Worm (Caenorhabditis elegans) whole organism, late embryonic: ENCODE data around the gene K12H6.10.

ENCODE experiments used
- C38D4.7 ChIP-seq: fragments of 200-800 bp; sonication (Bioruptor generic); optimal IDR thresholded peaks from 2 replicates; lab custom pipeline; 2018; ENCODE audit warnings: mild to moderate bottlenecking, missing genetic modification characterization, moderate library complexity, missing compliant biosample characterization
- T23F11.4 ChIP-seq: fragments of 200-800 bp; sonication (Bioruptor generic); optimal IDR thresholded peaks from 2 replicates; lab custom pipeline; 2018; ENCODE audit warnings: mild to moderate bottlenecking, missing genetic modification characterization, missing compliant biosample characterization
- Y22D7AL.16 ChIP-seq: sonication (generic microtip); optimal IDR thresholded peaks from 2 replicates; lab custom pipeline; 2016; ENCODE audit warnings: missing genetic modification characterization, missing compliant biosample characterization
- ceh-14 ChIP-seq: sonication (generic microtip); optimal IDR thresholded peaks from 2 replicates; lab custom pipeline; 2016; ENCODE audit warnings: missing genotype, missing genetic modification characterization, missing compliant biosample characterization
- ceh-18 ChIP-seq: sonication (generic microtip); optimal IDR thresholded peaks from 2 replicates; lab custom pipeline; 2016; ENCODE audit warnings: missing genetic modification characterization, missing compliant biosample characterization
- ceh-19 ChIP-seq: fragments of 200-800 bp; sonication (Bioruptor generic); optimal IDR thresholded peaks from 2 replicates; lab custom pipeline; 2018; ENCODE audit warnings: mild to moderate bottlenecking, missing genetic modification characterization, missing compliant biosample characterization
- ceh-22 ChIP-seq: sonication (generic microtip); optimal IDR thresholded peaks from 2 replicates; lab custom pipeline; 2017; ENCODE audit warnings: missing biosample characterization, missing genetic modification characterization
- ceh-31 ChIP-seq: sonication (generic microtip); optimal IDR thresholded peaks from 2 replicates; lab custom pipeline; 2016; ENCODE audit warnings: missing genetic modification characterization, missing compliant biosample characterization
- ceh-34 ChIP-seq: sonication (generic microtip); optimal IDR thresholded peaks from 2 replicates; lab custom pipeline; 2016; ENCODE audit warnings: mild to moderate bottlenecking, missing genetic modification characterization, missing compliant biosample characterization
- ceh-48 ChIP-seq: sonication (generic microtip); optimal IDR thresholded peaks from 2 replicates; lab custom pipeline; 2016; ENCODE audit warnings: missing genetic modification characterization, inconsistent platforms, missing compliant biosample characterization
- ceh-6 ChIP-seq: fragments of 200-800 bp; sonication (Bioruptor generic); optimal IDR thresholded peaks from 2 replicates; lab custom pipeline; 2018; ENCODE audit warnings: mild to moderate bottlenecking, missing genetic modification characterization, missing compliant biosample characterization
- ceh-9 ChIP-seq: sonication (generic microtip); optimal IDR thresholded peaks from 2 replicates; lab custom pipeline; 2016; ENCODE audit warnings: mild to moderate bottlenecking, missing genetic modification characterization, inconsistent platforms, missing compliant biosample characterization
- che-1 ChIP-seq: sonication (generic microtip); optimal IDR thresholded peaks from 2 replicates; lab custom pipeline; 2016; ENCODE audit warnings: mild to moderate bottlenecking, missing genetic modification characterization, missing compliant biosample characterization
- dmd-4 ChIP-seq: sonication (generic microtip); optimal IDR thresholded peaks from 2 replicates; lab custom pipeline; 2016; ENCODE audit warnings: borderline replicate concordance, missing genetic modification characterization, missing compliant biosample characterization
- dve-1 ChIP-seq: sonication (generic microtip); optimal IDR thresholded peaks from 2 replicates; lab custom pipeline; 2017; ENCODE audit warnings: antibody characterized with exemption, mild to moderate bottlenecking, missing genetic modification characterization, missing compliant biosample characterization
- elt-2 ChIP-seq: sonication (generic microtip); optimal IDR thresholded peaks from 2 replicates; lab custom pipeline; 2016; ENCODE audit warnings: missing genetic modification reagents, missing genetic modification characterization, missing compliant biosample characterization
- ets-4 ChIP-seq: sonication (generic microtip); optimal IDR thresholded peaks from 2 replicates; lab custom pipeline; 2016; ENCODE audit warnings: missing genetic modification characterization, missing compliant biosample characterization
- fax-1 ChIP-seq: sonication (generic microtip); optimal IDR thresholded peaks from 2 replicates; lab custom pipeline; 2016; ENCODE audit warnings: missing genotype, missing genetic modification characterization, missing compliant biosample characterization
- fkh-10 ChIP-seq: fragments of 150-350 bp; optimal IDR thresholded peaks from 2 replicates; lab custom pipeline; 2014; ENCODE audit warnings: missing biosample characterization, missing genetic modification reagents, missing genetic modification characterization
- fkh-6 ChIP-seq: sonication (generic microtip); optimal IDR thresholded peaks from 2 replicates; lab custom pipeline; 2016; ENCODE audit warnings: missing genetic modification characterization, missing compliant biosample characterization
- hlh-15 ChIP-seq: sonication (generic microtip); optimal IDR thresholded peaks from 2 replicates; lab custom pipeline; 2016; ENCODE audit warnings: missing genetic modification characterization, missing compliant biosample characterization
- hlh-6 ChIP-seq: sonication (generic microtip); optimal IDR thresholded peaks from 2 replicates; lab custom pipeline; 2016; ENCODE audit warnings: missing genotype, missing genetic modification characterization, missing compliant biosample characterization
- hlh-8 ChIP-seq: sonication (generic microtip); optimal IDR thresholded peaks from 2 replicates; lab custom pipeline; 2016; ENCODE audit warnings: missing genotype, missing genetic modification characterization, missing compliant biosample characterization
- madf-2 ChIP-seq: sonication (generic microtip); optimal IDR thresholded peaks from 2 replicates; lab custom pipeline; 2017; ENCODE audit warnings: missing genetic modification characterization, missing compliant biosample characterization
- nfya-1 ChIP-seq: sonication (generic microtip); optimal IDR thresholded peaks from 2 replicates; lab custom pipeline; 2017; ENCODE audit warnings: missing genetic modification characterization, mild to moderate bottlenecking, missing compliant biosample characterization, antibody characterized with exemption, moderate library complexity
- nhr-232 ChIP-seq: sonication (generic microtip); optimal IDR thresholded peaks from 2 replicates; lab custom pipeline; 2016; ENCODE audit warnings: missing genetic modification characterization, missing compliant biosample characterization
- npax-4 ChIP-seq: sonication (generic microtip); optimal IDR thresholded peaks from 2 replicates; lab custom pipeline; 2016; ENCODE audit warnings: missing genetic modification characterization, missing compliant biosample characterization
- odd-2 ChIP-seq: sonication (generic microtip); optimal IDR thresholded peaks from 2 replicates; lab custom pipeline; 2017; ENCODE audit warnings: antibody characterized with exemption, mild to moderate bottlenecking, missing genetic modification characterization, missing compliant biosample characterization
- pag-3 ChIP-seq: sonication (generic microtip); optimal IDR thresholded peaks from 2 replicates; lab custom pipeline; 2016; ENCODE audit warnings: missing compliant biosample characterization, missing genetic modification characterization, borderline replicate concordance
- pat-9 ChIP-seq: fragments of 200-800 bp; sonication (Bioruptor generic); optimal IDR thresholded peaks from 2 replicates; lab custom pipeline; 2018; ENCODE audit warnings: mild to moderate bottlenecking, missing genetic modification characterization, moderate library complexity, missing compliant biosample characterization
- pax-1 ChIP-seq: fragments of 150-350 bp; optimal IDR thresholded peaks from 2 replicates; lab custom pipeline; 2014; ENCODE audit warnings: missing biosample characterization, missing genetic modification characterization
- pha-2 ChIP-seq: sonication (generic microtip); optimal IDR thresholded peaks from 2 replicates; lab custom pipeline; 2017; ENCODE audit warnings: mild to moderate bottlenecking, missing genetic modification characterization, missing compliant biosample characterization
- pqm-1 ChIP-seq: sonication (generic microtip); optimal IDR thresholded peaks from 2 replicates; lab custom pipeline; 2016; ENCODE audit warnings: missing genetic modification characterization, missing compliant biosample characterization
- pros-1 ChIP-seq: fragments of 150-350 bp; optimal IDR thresholded peaks from 2 replicates; lab custom pipeline; 2014; ENCODE audit warnings: missing biosample characterization, missing genetic modification reagents, missing genetic modification characterization
- rnt-1 ChIP-seq: sonication (generic microtip); optimal IDR thresholded peaks from 2 replicates; lab custom pipeline; 2016; ENCODE audit warnings: missing genetic modification characterization, missing compliant biosample characterization
- sdc-2 ChIP-seq: sonication (generic microtip); optimal IDR thresholded peaks from 2 replicates; lab custom pipeline; 2016; ENCODE audit warnings: missing genotype, missing genetic modification characterization, missing compliant biosample characterization
- syd-9 ChIP-seq: sonication (generic microtip); optimal IDR thresholded peaks from 2 replicates; lab custom pipeline; 2016; ENCODE audit warnings: mild to moderate bottlenecking, missing genetic modification characterization, moderate library complexity, missing compliant biosample characterization
- tbx-2 ChIP-seq: sonication (generic microtip); optimal IDR thresholded peaks from 2 replicates; lab custom pipeline; 2016; ENCODE audit warnings: missing genetic modification characterization, missing compliant biosample characterization
- unc-3 ChIP-seq, 2 experiments: fragments of 200-800 bp in 1 of 2; sonication (Bioruptor generic) in 1 of 2; sonication (generic microtip) in 1 of 2; conservative IDR thresholded peaks in 1 of 2; optimal IDR thresholded peaks in 1 of 2; 2 replicates each; pipeline versions ENCODE4 v1.3.6 to Lab custom; 2016 to 2022; ENCODE audit warnings: missing compliant biosample characterization in 2 of 2, missing genetic modification characterization in 2 of 2, missing genetic modification reagents in 1 of 2
- unc-42 ChIP-seq: sonication (generic microtip); optimal IDR thresholded peaks from 2 replicates; lab custom pipeline; 2016; ENCODE audit warnings: missing genotype, missing genetic modification characterization, missing compliant biosample characterization
- unc-55 ChIP-seq: sonication (generic microtip); optimal IDR thresholded peaks from 2 replicates; lab custom pipeline; 2017; ENCODE audit warnings: missing biosample characterization, missing genetic modification reagents, missing genetic modification characterization
- ztf-16 ChIP-seq: sonication (generic microtip); optimal IDR thresholded peaks from 2 replicates; lab custom pipeline; 2017; ENCODE audit warnings: missing genetic modification characterization, missing compliant biosample characterization

Gene K12H6.10

ce11 chrII:2815444-2815843, 7.2 kb upstream of the K12H6.10 start, which contains the start of gene K12H6.2:
Gene K12H6.2, minus strand, starts transcription at chrII:2815544.
- TF ChIP-seq ceh-31 (tag; lab: Kevin White, UChicago) (no peak), ceh-14 (tag; lab: Kevin White, UChicago) (no peak), hlh-8 (tag; lab: Kevin White, UChicago) (no peak), ceh-48 (tag; lab: Kevin White, UChicago) (no peak), pros-1 (tag; lab: Kevin White, UChicago) (no peak), tbx-2 (no peak), unc-55 (GFP tag; lab: Kevin White, UChicago) (no peak), pha-2 (tag; lab: Kevin White, UChicago) (no peak), sdc-2 (tag; lab: Kevin White, UChicago) (no peak)

- no peak for TF ChIP-seq sdc-2 (tag; lab: Kevin White, UChicago)
- no peak for TF ChIP-seq ceh-6 (GFP tag; lab: Kevin White, UChicago)
- no peak for TF ChIP-seq syd-9 (tag; lab: Kevin White, UChicago)
- TF ChIP-seq hlh-8 (tag; lab: Kevin White, UChicago), result no peak
- TF ChIP-seq madf-2 (tag; lab: Kevin White, UChicago), result no peak
- no peak for TF ChIP-seq fkh-10
- TF ChIP-seq nhr-232 (tag; lab: Kevin White, UChicago), result no peak
- no peak for TF ChIP-seq npax-4 (tag; lab: Kevin White, UChicago)
- no peak for TF ChIP-seq ztf-16 (tag; lab: Kevin White, UChicago)
- TF ChIP-seq unc-42 (tag; lab: Kevin White, UChicago), result no peak
- no peak for TF ChIP-seq hlh-6 (tag; lab: Kevin White, UChicago)
- no peak for TF ChIP-seq T23F11.4 (GFP tag; lab: Kevin White, UChicago)
- no peak for TF ChIP-seq Y22D7AL.16 (tag; lab: Kevin White, UChicago)
- TF ChIP-seq unc-55 (GFP tag; lab: Kevin White, UChicago), result no peak
Observed at ce11 chrII:2816676-2817075, 6.0 kb upstream of the K12H6.10 start, which contains the start of gene set-13. Gene set-13, plus strand, starts transcription at chrII:2816976.

ce11 chrII:2824169-2824568, 1.5 kb downstream of the K12H6.10 start, which contains the start of the genes K12H6.4 and K12H6.9:
Gene K12H6.4, minus strand, starts transcription at chrII:2824269.
Gene K12H6.9, plus strand, starts transcription at chrII:2824404.
- no peak for TF ChIP-seq nfya-1 (tag; lab: Kevin White, UChicago)
- TF ChIP-seq elt-2, result no peak
- no peak for TF ChIP-seq pros-1 (tag; lab: Kevin White, UChicago)
- no peak for TF ChIP-seq hlh-15 (tag; lab: Kevin White, UChicago)
- TF ChIP-seq fkh-6 (tag; lab: Kevin White, UChicago), result no peak
- TF ChIP-seq fax-1 (tag; lab: Kevin White, UChicago), result no peak
- no peak for TF ChIP-seq npax-4 (tag; lab: Kevin White, UChicago)
- no peak for TF ChIP-seq pqm-1 (tag; lab: Kevin White, UChicago)
- TF ChIP-seq ceh-18 (tag; lab: Kevin White, UChicago), result no peak
- no peak for TF ChIP-seq tbx-2
- no peak for TF ChIP-seq ceh-34
- TF ChIP-seq dve-1, result no peak
- TF ChIP-seq ceh-6 (GFP tag; lab: Kevin White, UChicago), result no peak
- no peak for TF ChIP-seq ceh-22 (tag; lab: Kevin White, UChicago)
- TF ChIP-seq nhr-232 (tag; lab: Kevin White, UChicago), result no peak
- no peak for TF ChIP-seq pag-3 (tag; lab: Kevin White, UChicago)
- no peak for TF ChIP-seq pax-1 (tag; lab: Kevin White, UChicago)
- no peak for TF ChIP-seq C38D4.7 (GFP tag; lab: Kevin White, UChicago)
- no peak for TF ChIP-seq odd-2 (tag; lab: Kevin White, UChicago)
- TF ChIP-seq hlh-6 (tag; lab: Kevin White, UChicago), result no peak

ce11 chrII:2826073-2826472, 3.4 kb downstream of the K12H6.10 start, which contains the start of gene K12H6.5:
Gene K12H6.5, minus strand, starts transcription at chrII:2826173.
- TF ChIP-seq unc-3 (GFP tag; conservative IDR thresholded peaks at IDR 0.05; lab: Robert Waterston, UW) (no peak), unc-3 (tag; optimal IDR thresholded peaks at IDR 0.05; lab: Kevin White, UChicago) (no peak), ceh-22 (tag; lab: Kevin White, UChicago) (no peak), rnt-1 (tag; lab: Kevin White, UChicago) (no peak), ceh-19 (GFP tag; lab: Kevin White, UChicago) (no peak), ceh-9 (tag; lab: Kevin White, UChicago) (no peak), pqm-1 (tag; lab: Kevin White, UChicago) (no peak), pax-1 (tag; lab: Kevin White, UChicago) (no peak), ets-4 (tag; lab: Kevin White, UChicago) (no peak), che-1 (tag; lab: Kevin White, UChicago) (no peak), hlh-15 (tag; lab: Kevin White, UChicago) (no peak), fax-1 (tag; lab: Kevin White, UChicago) (no peak), pat-9 (tag; lab: Kevin White, UChicago) (no peak), dmd-4 (tag; lab: Kevin White, UChicago) (no peak), fkh-6 (tag; lab: Kevin White, UChicago) (no peak), nhr-232 (tag; lab: Kevin White, UChicago) (no peak)
